Worm (Caenorhabditis elegans): ENCODE measurements around the gene pot-3.
A peak's percentile ranks its signal among the peaks of the same experiment; 100 is the strongest.

DNA sequence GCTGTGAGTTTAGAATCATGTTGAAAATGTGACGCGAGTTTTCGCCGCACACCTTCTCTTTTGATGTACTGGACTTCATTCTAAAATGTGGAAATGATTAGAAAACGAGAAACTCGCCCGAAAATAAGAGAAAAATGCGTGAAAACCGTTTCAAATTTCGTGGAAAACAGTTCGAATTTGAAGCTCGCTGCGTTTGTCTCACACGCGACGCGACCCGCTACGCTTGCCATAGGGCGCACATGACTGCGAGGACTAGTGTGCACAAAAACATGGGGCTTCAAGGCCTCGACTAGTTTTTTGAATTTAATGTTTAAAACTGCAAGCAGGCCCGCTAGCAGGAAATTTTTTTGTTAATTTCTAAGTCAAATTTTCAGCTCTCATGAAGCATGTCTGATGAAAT, 8.9 kb upstream of the pot-3 start, which contains the start of the genes cyk-4 and pdr-1:
- TF ChIP-seq nhr-28 (tag; optimal IDR thresholded peaks at IDR 0.05) (no peak), lsy-2 (tag; optimal IDR thresholded peaks at IDR 0.05) (peak; percentile 67), nhr-76 (tag; optimal IDR thresholded peaks at IDR 0.05) (no peak), snpc-4 (tag; optimal IDR thresholded peaks at IDR 0.05) (no peak), bed-3 (GFP tag; optimal IDR thresholded peaks at IDR 0.05) (no peak), unc-39 (tag; optimal IDR thresholded peaks at IDR 0.05) (no peak), elt-1 (tag; optimal IDR thresholded peaks at IDR 0.05; ENCODE audit: borderline replicate concordance, insufficient read depth) (no peak), blmp-1 (tag; optimal IDR thresholded peaks at IDR 0.05) (no peak), pha-4 (tag; optimal IDR thresholded peaks at IDR 0.05) (peak; percentile 45), lin-13 (tag; optimal IDR thresholded peaks at IDR 0.05) (peak; percentile 48), unc-120 (tag; optimal IDR thresholded peaks at IDR 0.05; ENCODE audit: poor library complexity, severe bottlenecking) (no peak)

Measured in whole organism, mixed stage, embryonic.